Fruit fly (Drosophila melanogaster) whole organism, prepupa: ENCODE results near the gene smp-30.
A peak's percentile ranks its signal among the peaks of the same experiment; 100 is the strongest.

ENCODE experiments used
- Blimp-1 ChIP-seq: fragments of 200-800 bp; sonication (Bioruptor generic); optimal IDR thresholded peaks from 3 replicates; lab custom pipeline; 2017; ENCODE audit warnings: missing biosample characterization, missing genetic modification characterization, mild to moderate bottlenecking, moderate library complexity, missing genetic modification reagents
- CG10631 ChIP-seq: fragments of 200-800 bp; sonication (Bioruptor generic); optimal IDR thresholded peaks from 2 replicates; lab custom pipeline; 2016; ENCODE audit warnings: missing biosample characterization, missing genetic modification characterization
- CG11294 ChIP-seq: fragments of 200-800 bp; sonication (Bioruptor generic); IDR thresholded peaks from 2 replicates; pipeline ENCODE4 v1.3.6; 2022; ENCODE audit warnings: missing biosample characterization, missing genetic modification characterization
- CG11762 ChIP-seq: fragments of 200-800 bp; sonication (Bioruptor generic); optimal IDR thresholded peaks from 3 replicates; lab custom pipeline; 2016; ENCODE audit warnings: missing biosample characterization, missing genetic modification characterization; ENCODE audit not compliant: insufficient read depth
- CG1621 ChIP-seq: fragments of 200-800 bp; sonication (Bioruptor generic); optimal IDR thresholded peaks from 3 replicates; lab custom pipeline; 2018; ENCODE audit warnings: missing biosample characterization, mild to moderate bottlenecking, missing genetic modification characterization
- CG16779 ChIP-seq: fragments of 200-800 bp; sonication (Bioruptor generic); optimal IDR thresholded peaks from 3 replicates; lab custom pipeline; 2017; ENCODE audit warnings: missing biosample characterization, mild to moderate bottlenecking, missing genetic modification characterization
- CG3032 ChIP-seq: fragments of 200-800 bp; optimal IDR thresholded peaks from 2 replicates; lab custom pipeline; 2019; ENCODE audit warnings: missing biosample characterization, mild to moderate bottlenecking, missing genetic modification characterization, moderate library complexity
- CG31627 ChIP-seq: fragments of 200-800 bp; sonication (Bioruptor generic); optimal IDR thresholded peaks from 3 replicates; lab custom pipeline; 2016; ENCODE audit warnings: missing biosample characterization, missing genetic modification characterization
- CG32006 ChIP-seq: fragments of 200-800 bp; sonication (Bioruptor generic); optimal IDR thresholded peaks from 3 replicates; lab custom pipeline; 2017; ENCODE audit warnings: missing biosample characterization, mild to moderate bottlenecking, missing genetic modification characterization
- CG34406 ChIP-seq: fragments of 200-800 bp; sonication (Bioruptor generic); optimal IDR thresholded peaks from 3 replicates; lab custom pipeline; 2016; ENCODE audit warnings: missing biosample characterization, missing genetic modification characterization
- CG3919 ChIP-seq: fragments of 200-800 bp; sonication (Bioruptor generic); optimal IDR thresholded peaks from 3 replicates; lab custom pipeline; 2016; ENCODE audit warnings: missing biosample characterization, missing genetic modification characterization
- CG4318 ChIP-seq: fragments of 200-800 bp; sonication (Bioruptor generic); optimal IDR thresholded peaks from 3 replicates; lab custom pipeline; 2017; ENCODE audit warnings: missing biosample characterization, mild to moderate bottlenecking, missing genetic modification characterization
- CG6163 ChIP-seq: fragments of 200-800 bp; sonication (Bioruptor generic); IDR thresholded peaks from 3 replicates; pipeline ENCODE4 v1.3.6; 2022; ENCODE audit warnings: missing biosample characterization, missing genetic modification characterization
- CG6276 ChIP-seq: fragments of 200-800 bp; sonication (Bioruptor generic); optimal IDR thresholded peaks from 2 replicates; lab custom pipeline; 2017; ENCODE audit warnings: missing biosample characterization, mild to moderate bottlenecking, missing genetic modification characterization
- CG6792 ChIP-seq: fragments of 200-800 bp; sonication (Bioruptor generic); optimal IDR thresholded peaks from 3 replicates; lab custom pipeline; 2016; ENCODE audit warnings: missing biosample characterization, missing genetic modification characterization
- CG6808 ChIP-seq: fragments of 200-800 bp; sonication (Bioruptor generic); optimal IDR thresholded peaks from 3 replicates; lab custom pipeline; 2017; ENCODE audit warnings: missing biosample characterization, missing genetic modification characterization, mild to moderate bottlenecking, moderate library complexity, missing genetic modification reagents
- CG8319 ChIP-seq: fragments of 200-800 bp; sonication (Bioruptor generic); optimal IDR thresholded peaks from 3 replicates; lab custom pipeline; 2016; ENCODE audit warnings: missing biosample characterization, missing genetic modification characterization
- CG9139 ChIP-seq: fragments of 200-800 bp; sonication (Bioruptor generic); optimal IDR thresholded peaks from 3 replicates; lab custom pipeline; 2017; ENCODE audit warnings: missing biosample characterization, mild to moderate bottlenecking, missing genetic modification characterization
- Eip75B ChIP-seq: fragments of 200-800 bp; sonication (Bioruptor generic); optimal IDR thresholded peaks from 3 replicates; lab custom pipeline; 2016; ENCODE audit warnings: missing biosample characterization, missing genetic modification characterization
- Eip78C ChIP-seq: fragments of 200-800 bp; sonication (Bioruptor generic); peaks from one replicate; lab custom pipeline; 2016; ENCODE audit warnings: missing biosample characterization, missing genetic modification characterization
- Eip93F ChIP-seq: fragments of 200-800 bp; sonication (Bioruptor generic); optimal IDR thresholded peaks from 2 replicates; lab custom pipeline; 2016; ENCODE audit warnings: missing biosample characterization, mild to moderate bottlenecking, missing genetic modification characterization
- Ets96B ChIP-seq: fragments of 200-800 bp; optimal IDR thresholded peaks from 2 replicates; lab custom pipeline; 2019; ENCODE audit warnings: missing biosample characterization, mild to moderate bottlenecking, missing genetic modification characterization, moderate library complexity
- Gug ChIP-seq: fragments of 200-800 bp; sonication (Bioruptor generic); IDR thresholded peaks from 2 replicates; pipeline ENCODE4 v1.3.6; 2022; ENCODE audit warnings: missing biosample characterization, missing genetic modification characterization
- Hr38 ChIP-seq: sonication (Bioruptor generic); optimal IDR thresholded peaks from 2 replicates; lab custom pipeline; 2016; ENCODE audit warnings: missing biosample characterization, missing genetic modification characterization
- Hr39 ChIP-seq: fragments of 200-800 bp; sonication (Bioruptor generic); optimal IDR thresholded peaks from 2 replicates; lab custom pipeline; 2016; ENCODE audit warnings: missing biosample characterization, missing genetic modification characterization
- Lpt ChIP-seq: fragments of 200-800 bp; sonication (Bioruptor generic); optimal IDR thresholded peaks from 3 replicates; lab custom pipeline; 2016; ENCODE audit warnings: missing biosample characterization, missing genetic modification characterization
- Met ChIP-seq: fragments of 200-800 bp; sonication (Bioruptor generic); optimal IDR thresholded peaks from 3 replicates; lab custom pipeline; 2016; ENCODE audit warnings: missing biosample characterization, missing genetic modification characterization
- OdsH ChIP-seq: fragments of 200-800 bp; sonication (Bioruptor generic); optimal IDR thresholded peaks from 3 replicates; lab custom pipeline; 2016; ENCODE audit warnings: missing biosample characterization, missing genetic modification characterization
- Smox ChIP-seq: fragments of 200-800 bp; sonication (Bioruptor generic); optimal IDR thresholded peaks from 3 replicates; lab custom pipeline; 2016; ENCODE audit warnings: missing biosample characterization, missing genetic modification characterization
- Sox102F ChIP-seq: fragments of 200-800 bp; sonication (Bioruptor generic); optimal IDR thresholded peaks from 2 replicates; lab custom pipeline; 2016; ENCODE audit warnings: missing biosample characterization, mild to moderate bottlenecking, missing genetic modification characterization
- Sox15 ChIP-seq: fragments of 200-800 bp; sonication (Bioruptor generic); optimal IDR thresholded peaks from 3 replicates; lab custom pipeline; 2016; ENCODE audit warnings: missing biosample characterization, missing genetic modification characterization
- achi ChIP-seq: fragments of 200-800 bp; sonication (Bioruptor generic); optimal IDR thresholded peaks from 3 replicates; lab custom pipeline; 2016; ENCODE audit warnings: missing biosample characterization, missing genetic modification characterization
- acj6 ChIP-seq: fragments of 200-800 bp; sonication (Bioruptor generic); optimal IDR thresholded peaks from 3 replicates; lab custom pipeline; 2016; ENCODE audit warnings: missing biosample characterization, missing genetic modification characterization
- cyc ChIP-seq: fragments of 200-800 bp; sonication (Bioruptor generic); optimal IDR thresholded peaks from 3 replicates; lab custom pipeline; 2016; ENCODE audit warnings: missing biosample characterization, missing genetic modification characterization
- dac ChIP-seq: fragments of 200-800 bp; sonication (Bioruptor generic); optimal IDR thresholded peaks from 2 replicates; lab custom pipeline; 2017; ENCODE audit warnings: missing biosample characterization, mild to moderate bottlenecking, missing genetic modification characterization
- dsx ChIP-seq: fragments of 200-800 bp; optimal IDR thresholded peaks from 3 replicates; lab custom pipeline; 2019; ENCODE audit warnings: missing biosample characterization, mild to moderate bottlenecking, missing genetic modification characterization, moderate library complexity; ENCODE audit not compliant: poor library complexity, severe bottlenecking
- esn ChIP-seq: fragments of 200-800 bp; sonication (Bioruptor generic); optimal IDR thresholded peaks from 2 replicates; lab custom pipeline; 2016; ENCODE audit warnings: missing biosample characterization, mild to moderate bottlenecking, missing genetic modification characterization, moderate library complexity
- fd59A ChIP-seq: fragments of 200-800 bp; sonication (Bioruptor generic); optimal IDR thresholded peaks from 2 replicates; lab custom pipeline; 2017; ENCODE audit warnings: missing biosample characterization, mild to moderate bottlenecking, missing genetic modification characterization, missing genetic modification reagents
- fd85E ChIP-seq: fragments of 200-800 bp; sonication (Bioruptor generic); optimal IDR thresholded peaks from 3 replicates; lab custom pipeline; 2016; ENCODE audit warnings: missing biosample characterization, missing genetic modification characterization
- lz ChIP-seq: fragments of 200-800 bp; sonication (Bioruptor generic); optimal IDR thresholded peaks from 3 replicates; lab custom pipeline; 2016; ENCODE audit warnings: missing biosample characterization, missing genetic modification characterization
- net ChIP-seq: fragments of 200-800 bp; sonication (Bioruptor generic); optimal IDR thresholded peaks from 3 replicates; lab custom pipeline; 2016; ENCODE audit warnings: missing biosample characterization, missing genetic modification characterization
- salr ChIP-seq, 2 experiments: fragments of 200-800 bp; sonication (Bioruptor generic); optimal IDR thresholded peaks; 3 replicates each; lab custom pipeline; 2016 to 2018; ENCODE audit warnings: missing biosample characterization in 2 of 2, missing genetic modification characterization in 2 of 2, mild to moderate bottlenecking in 1 of 2
- spab ChIP-seq: fragments of 200-800 bp; sonication (Bioruptor generic); optimal IDR thresholded peaks from 2 replicates; lab custom pipeline; 2017; ENCODE audit warnings: missing biosample characterization, mild to moderate bottlenecking, missing genetic modification characterization, missing genetic modification reagents
- ss ChIP-seq, 2 experiments: fragments of 200-800 bp; sonication (Bioruptor generic); optimal IDR thresholded peaks; 2 replicates in 1 of 2; 3 replicates in 1 of 2; lab custom pipeline; 2017 to 2018; ENCODE audit warnings: mild to moderate bottlenecking in 2 of 2, missing biosample characterization in 2 of 2, missing genetic modification characterization in 2 of 2, moderate library complexity in 1 of 2
- svp ChIP-seq: fragments of 200-800 bp; sonication (Bioruptor generic); peaks from one replicate; lab custom pipeline; 2016; ENCODE audit warnings: missing biosample characterization, missing genetic modification characterization
- topi ChIP-seq: fragments of 200-800 bp; sonication (Bioruptor generic); optimal IDR thresholded peaks from 3 replicates; lab custom pipeline; 2016; ENCODE audit warnings: missing biosample characterization, missing genetic modification characterization

The smp-30 gene

dm6 chr3R:14714904-14715588 lies 36.0 kb downstream of the smp-30 start (continued):
- peak; percentile 89 for TF ChIP-seq CG1621
- TF ChIP-seq CG16779 (tag; lab: Kevin White, UChicago) = peak; percentile 89
- TF ChIP-seq Hr39 (GFP tag; lab: Kevin White, UChicago) = peak; percentile 66
- TF ChIP-seq Hr38 (GFP tag; lab: Kevin White, UChicago) = peak; percentile 75
- peak; percentile 18 for TF ChIP-seq Sox15 (GFP tag; lab: Kevin White, UChicago)
- TF ChIP-seq Eip93F = no peak
- peak; percentile 98 for TF ChIP-seq CG6276 (GFP tag; lab: Kevin White, UChicago)
- TF ChIP-seq Ets96B (tag; lab: Kevin White, UChicago) = peak; percentile 93
- TF ChIP-seq spab = peak; percentile 79
- no peak for TF ChIP-seq fd85E
- peak; percentile 68 for TF ChIP-seq lz (GFP tag; lab: Kevin White, UChicago)
- TF ChIP-seq CG6163 = peak; percentile 96
- peak; percentile 79 to 83 for TF ChIP-seq ss (GFP tag; optimal IDR thresholded peaks at IDR 0.05; lab: Kevin White, UChicago)
- peak; percentile 93 for TF ChIP-seq OdsH (GFP tag; lab: Kevin White, UChicago)
- TF ChIP-seq CG6792 (GFP tag; lab: Kevin White, UChicago) = peak; percentile 69
- peak; percentile 93 for TF ChIP-seq CG10631 (GFP tag; lab: Kevin White, UChicago)
- peak; percentile 98 for TF ChIP-seq CG32006
- peak; percentile 62 for TF ChIP-seq cyc

- TF ChIP-seq Sox102F (GFP tag; lab: Kevin White, UChicago) (no peak), dac (GFP tag; lab: Kevin White, UChicago) (no peak), achi (GFP tag; lab: Kevin White, UChicago) (peak; percentile 59), Eip93F (no peak), Gug (GFP tag; lab: Robert Waterston, UW) (peak; percentile 34; the same call in 1 of the 2 replicates), fd59A (no peak), Blimp-1 (peak; percentile 7), CG11294 (no peak; the same call in 1 of the 2 replicates), cyc (peak; percentile 48), Eip78C (GFP tag; lab: Kevin White, UChicago) (peak; percentile 41), Hr39 (GFP tag; lab: Kevin White, UChicago) (no peak), Met (no peak), CG4318 (GFP tag; lab: Kevin White, UChicago) (peak; percentile 52), Smox (GFP tag; lab: Kevin White, UChicago) (no peak), lz (GFP tag; lab: Kevin White, UChicago) (no peak), svp (GFP tag; lab: Kevin White, UChicago) (peak; percentile 39), CG6808 (GFP tag; lab: Kevin White, UChicago) (peak; percentile 93), CG8319 (GFP tag; lab: Kevin White, UChicago) (no peak), fd85E (no peak), CG3919 (GFP tag; lab: Kevin White, UChicago) (peak; percentile 89), salr (GFP tag; optimal IDR thresholded peaks at IDR 0.05; lab: Kevin White, UChicago) (no peak), Ets96B (tag; lab: Kevin White, UChicago) (peak; percentile 80), CG10631 (GFP tag; lab: Kevin White, UChicago) (peak; percentile 59), CG9139 (GFP tag; lab: Kevin White, UChicago) (peak; percentile 79), Eip75B (GFP tag; lab: Kevin White, UChicago) (peak; percentile 30), CG6276 (GFP tag; lab: Kevin White, UChicago) (peak; percentile 73), topi (GFP tag; lab: Kevin White, UChicago) (peak; percentile 40), CG3032 (tag; lab: Kevin White, UChicago) (peak; percentile 77), net (GFP tag; lab: Kevin White, UChicago) (no peak), Lpt (GFP tag; lab: Kevin White, UChicago) (peak; percentile 79), CG34406 (GFP tag; lab: Kevin White, UChicago) (peak; percentile 79), dsx (GFP tag; lab: Kevin White, UChicago) (peak; percentile 64), acj6 (GFP tag; lab: Kevin White, UChicago) (peak; percentile 5), CG6792 (GFP tag; lab: Kevin White, UChicago) (peak; percentile 19), Hr38 (GFP tag; lab: Kevin White, UChicago) (no peak), CG11762 (peak; percentile 84), Sox15 (GFP tag; lab: Kevin White, UChicago) (peak; percentile 9), CG31627 (GFP tag; lab: Kevin White, UChicago) (no peak), esn (GFP tag; lab: Kevin White, UChicago) (peak; percentile 21)
Measured at dm6 chr3R:14714147-14714903, 36.7 kb downstream of the smp-30 start.
